Worm (Caenorhabditis elegans) whole organism, L3 larva: ENCODE data around the gene algn-13.

ENCODE experiments used
- ZK546.5 ChIP-seq: sonication (generic microtip); optimal IDR thresholded peaks from 2 replicates; lab custom pipeline; 2017; ENCODE audit warnings: missing biosample characterization, missing genetic modification characterization
- ama-1 ChIP-seq: fragments of 150-350 bp; optimal IDR thresholded peaks from 2 replicates; lab custom pipeline; 2018
- ceh-16 ChIP-seq: sonication (generic microtip); optimal IDR thresholded peaks from 2 replicates; lab custom pipeline; 2017; ENCODE audit warnings: missing biosample characterization, missing genetic modification characterization
- ceh-28 ChIP-seq: fragments of 150-350 bp; optimal IDR thresholded peaks from 2 replicates; lab custom pipeline; 2014; ENCODE audit warnings: missing biosample characterization, missing genetic modification reagents, missing genetic modification characterization
- ceh-82 ChIP-seq: fragments of 150-350 bp; optimal IDR thresholded peaks from 2 replicates; lab custom pipeline; 2014; ENCODE audit warnings: missing biosample characterization, missing genetic modification characterization
- ceh-9 ChIP-seq: sonication (generic microtip); optimal IDR thresholded peaks from 2 replicates; lab custom pipeline; 2018; ENCODE audit warnings: missing biosample characterization, missing genetic modification characterization
- egl-27 ChIP-seq: sonication (generic microtip); optimal IDR thresholded peaks from 4 replicates; lab custom pipeline; 2017; ENCODE audit warnings: missing biosample characterization, missing genetic modification reagents, missing genetic modification characterization
- egl-5 ChIP-seq: fragments of 150-350 bp; optimal IDR thresholded peaks from 2 replicates; lab custom pipeline; 2017; ENCODE audit warnings: missing biosample characterization, missing genetic modification reagents, missing genetic modification characterization, inconsistent platforms
- elt-1 ChIP-seq: fragments of 150-350 bp; optimal IDR thresholded peaks from 2 replicates; lab custom pipeline; 2014; ENCODE audit warnings: missing biosample characterization, missing genetic modification characterization
- elt-2 ChIP-seq: sonication (generic microtip); optimal IDR thresholded peaks from 2 replicates; lab custom pipeline; 2016; ENCODE audit warnings: missing genetic modification reagents, mild to moderate bottlenecking, missing genetic modification characterization, missing compliant biosample characterization
- fkh-10 ChIP-seq: sonication (generic microtip); optimal IDR thresholded peaks from 2 replicates; lab custom pipeline; 2017; ENCODE audit warnings: missing biosample characterization, missing genetic modification reagents, missing genetic modification characterization
- fkh-2 ChIP-seq: fragments of 150-350 bp; optimal IDR thresholded peaks from 2 replicates; lab custom pipeline; 2014; ENCODE audit warnings: missing biosample characterization, missing genetic modification reagents, missing genetic modification characterization
- fos-1 ChIP-seq: fragments of 150-350 bp; optimal IDR thresholded peaks from 2 replicates; lab custom pipeline; 2014; ENCODE audit warnings: missing biosample characterization, missing genetic modification characterization
- hmg-11 ChIP-seq: sonication (generic microtip); optimal IDR thresholded peaks from 2 replicates; lab custom pipeline; 2016; ENCODE audit warnings: missing genetic modification characterization, missing compliant biosample characterization
- jun-1 ChIP-seq: fragments of 150-350 bp; optimal IDR thresholded peaks from 2 replicates; lab custom pipeline; 2014; ENCODE audit warnings: missing biosample characterization, missing genetic modification reagents, missing genetic modification characterization
- lin-15B ChIP-seq: fragments of 150-350 bp; optimal IDR thresholded peaks from 2 replicates; lab custom pipeline; 2014; ENCODE audit warnings: missing biosample characterization, missing genetic modification characterization
- lin-39 ChIP-seq: fragments of 150-350 bp; optimal IDR thresholded peaks from 2 replicates; lab custom pipeline; 2018; ENCODE audit warnings: missing biosample characterization, missing genetic modification reagents, missing genetic modification characterization
- lsy-12 ChIP-seq: sonication (generic microtip); optimal IDR thresholded peaks from 2 replicates; lab custom pipeline; 2016; ENCODE audit warnings: mild to moderate bottlenecking, missing genetic modification characterization, missing compliant biosample characterization
- mdl-1 ChIP-seq: fragments of 150-350 bp; optimal IDR thresholded peaks from 2 replicates; lab custom pipeline; 2014; ENCODE audit warnings: missing biosample characterization, missing genetic modification characterization
- mml-1 ChIP-seq: fragments of 150-350 bp; sonication (generic microtip); optimal IDR thresholded peaks from 3 replicates; lab custom pipeline; 2014; ENCODE audit warnings: missing biosample characterization, missing genetic modification characterization
- nfya-1 ChIP-seq: sonication (generic microtip); optimal IDR thresholded peaks from 2 replicates; lab custom pipeline; 2017; ENCODE audit warnings: missing genetic modification characterization, mild to moderate bottlenecking, missing compliant biosample characterization, antibody characterized with exemption, moderate library complexity; ENCODE audit not compliant: insufficient read depth
- nhr-11 ChIP-seq: fragments of 150-350 bp; optimal IDR thresholded peaks from 2 replicates; lab custom pipeline; 2014; ENCODE audit warnings: missing biosample characterization, missing genetic modification characterization
- nhr-23 ChIP-seq: fragments of 150-350 bp; optimal IDR thresholded peaks from 2 replicates; lab custom pipeline; 2014; ENCODE audit warnings: missing biosample characterization, missing genetic modification reagents, missing genetic modification characterization
- nhr-237 ChIP-seq: fragments of 150-350 bp; optimal IDR thresholded peaks from 2 replicates; lab custom pipeline; 2014; ENCODE audit warnings: missing biosample characterization, missing genetic modification characterization
- nhr-25 ChIP-seq: sonication (generic microtip); optimal IDR thresholded peaks from 2 replicates; lab custom pipeline; 2017; ENCODE audit warnings: missing biosample characterization, missing genetic modification characterization
- nhr-67 ChIP-seq: fragments of 150-350 bp; optimal IDR thresholded peaks from 2 replicates; lab custom pipeline; 2014; ENCODE audit warnings: missing biosample characterization, missing genetic modification characterization
- nhr-77 ChIP-seq: fragments of 150-350 bp; optimal IDR thresholded peaks from 2 replicates; lab custom pipeline; 2014; ENCODE audit warnings: missing biosample characterization, missing genetic modification characterization
- pha-4 ChIP-seq: fragments of 150-350 bp; optimal IDR thresholded peaks from 2 replicates; lab custom pipeline; 2014; ENCODE audit warnings: missing biosample characterization, missing genetic modification reagents, missing genetic modification characterization
- pqm-1 ChIP-seq: fragments of 150-350 bp; optimal IDR thresholded peaks from 2 replicates; lab custom pipeline; 2017; ENCODE audit warnings: missing biosample characterization, missing genetic modification characterization, inconsistent platforms
- sea-2 ChIP-seq: fragments of 150-350 bp; sonication (generic microtip); optimal IDR thresholded peaks from 4 replicates; lab custom pipeline; 2014; ENCODE audit warnings: missing biosample characterization, missing genetic modification reagents, missing genetic modification characterization
- skn-1 ChIP-seq: fragments of 150-350 bp; optimal IDR thresholded peaks from 2 replicates; lab custom pipeline; 2014; ENCODE audit warnings: missing biosample characterization, missing genetic modification characterization
- snpc-4 ChIP-seq: fragments of 150-350 bp; optimal IDR thresholded peaks from 2 replicates; lab custom pipeline; 2014; ENCODE audit warnings: missing biosample characterization, missing genetic modification characterization
- tbx-2 ChIP-seq: sonication (generic microtip); optimal IDR thresholded peaks from 2 replicates; lab custom pipeline; 2016; ENCODE audit warnings: mild to moderate bottlenecking, missing genetic modification characterization, missing compliant biosample characterization
- unc-39 ChIP-seq: sonication (generic microtip); optimal IDR thresholded peaks from 4 replicates; lab custom pipeline; 2017; ENCODE audit warnings: missing biosample characterization, missing genetic modification characterization
- ztf-11 ChIP-seq: fragments of 150-350 bp; optimal IDR thresholded peaks from 2 replicates; lab custom pipeline; 2014; ENCODE audit warnings: missing biosample characterization, missing genetic modification characterization
- ztf-4 ChIP-seq: fragments of 150-350 bp; optimal IDR thresholded peaks from 2 replicates; lab custom pipeline; 2014; ENCODE audit warnings: missing biosample characterization, missing genetic modification characterization

algn-13 gene

ce11 chrV:14008353-14008859 lies 46.6 kb upstream of the algn-13 start (continued):
- TF ChIP-seq pha-4 (tag; lab: Kevin White, UChicago) (no peak), mml-1 (tag; lab: Kevin White, UChicago) (no peak), ceh-16 (tag; lab: Kevin White, UChicago) (no peak), ama-1 (lab: Kevin White, UChicago) (peak; percentile 21), pqm-1 (tag; lab: Kevin White, UChicago) (no peak), nhr-237 (tag; lab: Kevin White, UChicago) (no peak), tbx-2 (tag; lab: Kevin White, UChicago) (no peak), lin-39 (no peak), fos-1 (tag; lab: Kevin White, UChicago) (no peak)

ce11 chrV:14006819-14007218 lies 45.0 kb upstream of the algn-13 start:
- peak; percentile 62 for TF ChIP-seq hmg-11
- TF ChIP-seq ceh-16 (tag; lab: Kevin White, UChicago), result no peak
- TF ChIP-seq nfya-1 (tag; lab: Kevin White, UChicago), result peak; percentile 70
- TF ChIP-seq ceh-82 (tag; lab: Kevin White, UChicago), result no peak
- peak; percentile 19 for TF ChIP-seq lin-15B (tag; lab: Kevin White, UChicago)
- TF ChIP-seq lin-39, result peak; percentile 4

- no peak for TF ChIP-seq pqm-1 (tag; lab: Kevin White, UChicago)
- no peak for TF ChIP-seq ztf-4 (tag; lab: Kevin White, UChicago)
- no peak for TF ChIP-seq snpc-4 (tag; lab: Kevin White, UChicago)
- no peak for TF ChIP-seq mml-1 (tag; lab: Kevin White, UChicago)
- no peak for TF ChIP-seq nhr-11 (tag; lab: Kevin White, UChicago)
- no peak for TF ChIP-seq unc-39 (tag; lab: Kevin White, UChicago)
- no peak for TF ChIP-seq lin-15B (tag; lab: Kevin White, UChicago)
- no peak for TF ChIP-seq ceh-28 (tag; lab: Kevin White, UChicago)
- TF ChIP-seq nhr-23 (tag; lab: Kevin White, UChicago), result no peak
- no peak for TF ChIP-seq mdl-1 (tag; lab: Kevin White, UChicago)
- no peak for TF ChIP-seq hmg-11
- no peak for TF ChIP-seq skn-1 (tag; lab: Kevin White, UChicago)
- TF ChIP-seq nhr-25 (tag; lab: Kevin White, UChicago), result no peak
- no peak for TF ChIP-seq egl-27 (tag; lab: Kevin White, UChicago)
- TF ChIP-seq nhr-77, result no peak
- no peak for TF ChIP-seq ZK546.5 (tag; lab: Kevin White, UChicago)
- no peak for TF ChIP-seq nhr-237 (tag; lab: Kevin White, UChicago)
- TF ChIP-seq ceh-82 (tag; lab: Kevin White, UChicago), result no peak
- TF ChIP-seq elt-1 (tag; lab: Kevin White, UChicago), result no peak
- TF ChIP-seq elt-2, result no peak
Measured at ce11 chrV:14005812-14006211, 44.0 kb upstream of the algn-13 start, which contains the start of gene ric-7. TSS of gene ric-7 (minus strand) at chrV:14005912.

- no peak for TF ChIP-seq ceh-28 (tag; lab: Kevin White, UChicago)
- TF ChIP-seq mml-1 (tag; lab: Kevin White, UChicago), result no peak
- TF ChIP-seq ceh-16 (tag; lab: Kevin White, UChicago), result no peak
- peak; percentile 26 for TF ChIP-seq lin-39
- peak; percentile 50 for TF ChIP-seq egl-5 (tag; lab: Kevin White, UChicago)
- TF ChIP-seq hmg-11, result no peak
- TF ChIP-seq fkh-10 (GFP tag; lab: Kevin White, UChicago), result peak; percentile 66
- TF ChIP-seq nfya-1 (tag; lab: Kevin White, UChicago), result peak; percentile 14
- TF ChIP-seq lin-15B (tag; lab: Kevin White, UChicago), result no peak
- TF ChIP-seq lsy-12 (tag; lab: Kevin White, UChicago), result no peak
Measured at ce11 chrV:14004342-14004741, 42.6 kb upstream of the algn-13 start.

ce11 chrV:14003587-14004156 lies 41.9 kb upstream of the algn-13 start:
- TF ChIP-seq fkh-2 (tag; lab: Kevin White, UChicago) (no peak), ztf-11 (no peak), ceh-9 (tag; lab: Kevin White, UChicago) (no peak), mdl-1 (tag; lab: Kevin White, UChicago) (no peak), nhr-23 (tag; lab: Kevin White, UChicago) (no peak), tbx-2 (tag; lab: Kevin White, UChicago) (no peak), egl-27 (tag; lab: Kevin White, UChicago) (no peak), elt-1 (tag; lab: Kevin White, UChicago) (no peak), snpc-4 (tag; lab: Kevin White, UChicago) (peak; percentile 0), nfya-1 (tag; lab: Kevin White, UChicago) (peak; percentile 29), hmg-11 (peak; percentile 8), lsy-12 (tag; lab: Kevin White, UChicago) (no peak), nhr-25 (tag; lab: Kevin White, UChicago) (no peak), nhr-67 (tag; lab: Kevin White, UChicago) (no peak), pha-4 (tag; lab: Kevin White, UChicago) (no peak), egl-5 (tag; lab: Kevin White, UChicago) (peak; percentile 53), jun-1 (tag; lab: Kevin White, UChicago) (no peak), sea-2 (GFP tag; lab: Kevin White, UChicago) (no peak), elt-2 (no peak)
